Worm (Caenorhabditis elegans): ENCODE data around the gene dyf-18.

The dyf-18 gene

DNA sequence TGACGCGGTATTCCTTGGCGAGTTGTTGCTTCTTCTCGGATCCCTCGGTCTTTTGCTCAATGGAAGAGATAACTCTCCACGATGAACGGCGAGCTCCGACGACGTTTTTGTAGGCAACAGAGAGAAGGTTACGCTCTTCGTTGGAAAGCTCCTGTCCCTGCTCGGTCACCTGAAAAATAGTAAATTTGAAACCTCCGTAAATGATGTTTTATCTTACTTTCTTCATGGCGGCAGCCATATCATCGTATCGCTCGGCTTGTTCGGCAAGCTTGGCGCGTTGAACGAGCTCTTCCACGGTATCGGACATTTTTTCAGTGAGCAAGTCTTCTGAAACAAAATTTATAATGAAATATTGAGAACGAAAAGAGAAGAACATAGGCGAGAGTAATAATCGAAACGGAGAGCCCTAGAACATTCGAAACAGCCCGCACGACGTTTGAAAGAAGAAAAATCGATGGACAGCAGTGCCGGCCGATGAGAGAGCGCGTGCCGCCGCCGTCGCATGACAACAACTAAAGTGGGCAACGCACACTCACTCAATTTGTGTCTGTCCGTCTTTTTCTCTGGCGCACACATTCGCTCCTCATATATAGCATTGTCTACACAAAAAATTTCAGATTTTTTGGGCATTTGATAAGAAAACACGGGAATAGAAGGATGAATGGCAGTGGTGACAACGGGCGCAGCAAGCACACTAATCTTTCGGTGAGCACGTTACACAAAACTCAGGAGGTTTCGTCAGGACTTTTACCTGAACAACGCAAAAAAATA, 20.8 kb upstream of the dyf-18 start, which contains the start of the genes par-5 and M117.3 (continued):
- TF ChIP-seq attf-5 (GFP tag; optimal IDR thresholded peaks at IDR 0.05): peak; percentile 88
- no peak for TF ChIP-seq efl-1 (GFP tag; optimal IDR thresholded peaks at IDR 0.05)
- no peak for TF ChIP-seq nfya-1 (tag; optimal IDR thresholded peaks at IDR 0.05; ENCODE audit: borderline replicate concordance, insufficient read depth)
- peak; percentile 68; the same call in 1 of the 2 replicates for TF ChIP-seq lin-26 (GFP tag; IDR thresholded peaks at IDR 0.05)
- no peak for TF ChIP-seq Y79H2A.3 (GFP tag; conservative IDR thresholded peaks at IDR 0.05)
- no peak for TF ChIP-seq F39B2.1 (GFP tag; IDR thresholded peaks at IDR 0.05)
- peak; percentile 11; the same call in 1 of the 2 replicates for TF ChIP-seq D2030.7 (GFP tag; IDR thresholded peaks at IDR 0.05)
- no peak for TF ChIP-seq F57A8.1 (GFP tag; optimal IDR thresholded peaks at IDR 0.05)
- no peak for TF ChIP-seq F49E8.2 (tag; optimal IDR thresholded peaks at IDR 0.05; ENCODE audit: insufficient read depth)

DNA sequence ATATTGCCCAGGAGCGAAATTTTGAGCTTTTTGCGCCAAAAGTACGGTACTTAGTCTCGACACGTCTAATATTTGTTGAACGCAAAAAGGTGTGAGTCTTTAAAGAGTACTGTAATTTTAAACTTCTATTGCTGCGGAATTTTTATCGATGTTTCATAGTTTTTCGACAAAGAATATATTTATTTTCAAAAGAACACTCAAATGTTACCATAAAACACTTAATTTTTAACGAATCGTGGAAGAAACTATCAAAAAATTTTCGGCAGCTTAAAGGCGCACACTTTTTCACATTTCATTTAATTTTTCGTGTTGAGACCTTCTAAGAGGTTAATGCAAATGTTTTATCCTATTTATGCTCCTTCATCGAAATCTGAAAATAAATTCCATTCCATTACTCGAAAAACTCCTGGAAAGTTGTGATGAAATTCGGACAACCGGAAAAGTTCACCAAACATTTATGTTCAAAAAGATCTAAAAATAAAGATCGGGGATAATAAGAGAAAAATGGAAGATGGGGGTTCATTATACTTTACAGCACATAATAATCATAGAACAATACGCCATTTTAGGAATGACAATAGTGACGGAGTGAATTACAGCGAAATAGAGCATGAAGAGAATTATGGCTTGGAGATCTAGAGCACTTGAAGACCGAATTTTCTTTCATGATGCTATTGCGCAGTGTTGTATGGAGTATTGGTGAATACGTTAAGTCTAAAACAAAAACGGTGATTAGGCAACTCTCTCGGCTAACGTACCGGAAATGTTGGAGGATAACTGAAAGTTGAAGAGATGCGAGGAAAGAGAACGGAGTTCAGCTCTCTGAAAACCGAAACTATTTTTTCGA, 19.3 kb upstream of the dyf-18 start:
- TF ChIP-seq ceh-40 (GFP tag; IDR thresholded peaks at IDR 0.05): no peak
- TF ChIP-seq egl-44 (GFP tag; IDR thresholded peaks at IDR 0.05): 0 out of 2 replicates have a peak, but pooled peaks have one; percentile 7
- TF ChIP-seq tbp1 (GFP tag; optimal IDR thresholded peaks at IDR 0.05): peak; percentile 58
- no peak for TF ChIP-seq cebp-1 (GFP tag; IDR thresholded peaks at IDR 0.05)
- peak; percentile 55 for TF ChIP-seq cebp-1 (tag; optimal IDR thresholded peaks at IDR 0.05)
- TF ChIP-seq bed-2 (GFP tag; IDR thresholded peaks at IDR 0.05): no peak
- TF ChIP-seq lin-54 (GFP tag; optimal IDR thresholded peaks at IDR 0.05): peak; percentile 63
- peak; percentile 79 for TF ChIP-seq athp-1 (tag; optimal IDR thresholded peaks at IDR 0.05)
- TF ChIP-seq snpc-4 (GFP tag; optimal IDR thresholded peaks at IDR 0.05): no peak
- TF ChIP-seq snpc-4 (tag; optimal IDR thresholded peaks at IDR 0.05): peak in 2 of 4 experiments; percentile 2 to 43
- TF ChIP-seq unc-130 (GFP tag; optimal IDR thresholded peaks at IDR 0.05): peak; percentile 42
- TF ChIP-seq ceh-100 (GFP tag; IDR thresholded peaks at IDR 0.05): no peak
- no peak for TF ChIP-seq sea-2 (GFP tag; IDR thresholded peaks at IDR 0.05)
- peak; percentile 72 for TF ChIP-seq B0336.3 (GFP tag; IDR thresholded peaks at IDR 0.05)
- TF ChIP-seq Y95B8A.8 (GFP tag; IDR thresholded peaks at IDR 0.05): peak; percentile 60; the same call in 1 of the 2 replicates
- no peak for TF ChIP-seq ama-1 (optimal IDR thresholded peaks at IDR 0.05)
- TF ChIP-seq ama-1 (GFP tag; optimal IDR thresholded peaks at IDR 0.05): peak; percentile 53 to 55
- TF ChIP-seq Y53G8AR.9 (GFP tag; conservative IDR thresholded peaks at IDR 0.05): peak; percentile 70; the same call in 1 of the 2 replicates
- TF ChIP-seq lin-26 (GFP tag; IDR thresholded peaks at IDR 0.05): peak; percentile 67
- peak; percentile 14 for TF ChIP-seq chd-7 (tag; optimal IDR thresholded peaks at IDR 0.05)
- peak; percentile 92 for TF ChIP-seq Y79H2A.3 (GFP tag; conservative IDR thresholded peaks at IDR 0.05)
- TF ChIP-seq madf-6 (GFP tag; IDR thresholded peaks at IDR 0.05): peak; percentile 74
- peak; percentile 61; the same call in 1 of the 2 replicates for TF ChIP-seq ekl-4 (GFP tag; IDR thresholded peaks at IDR 0.05)
- TF ChIP-seq mcd-1 (GFP tag; IDR thresholded peaks at IDR 0.05): peak; percentile 12; the same call in 1 of the 2 replicates
- TF ChIP-seq attf-3 (GFP tag; conservative IDR thresholded peaks at IDR 0.05): 0 out of 2 replicates have a peak, but pooled peaks have one; percentile 27
- peak; percentile 43; the same call in 1 of the 2 replicates for TF ChIP-seq let-526 (GFP tag; IDR thresholded peaks at IDR 0.05)
- peak; percentile 64 for TF ChIP-seq rcor-1 (GFP tag; IDR thresholded peaks at IDR 0.05)
- peak; percentile 63; the same call in 1 of the 2 replicates for TF ChIP-seq Y56A3A.18 (GFP tag; IDR thresholded peaks at IDR 0.05)
- TF ChIP-seq madf-3 (GFP tag; IDR thresholded peaks at IDR 0.05): peak; percentile 64
- peak; percentile 53 for TF ChIP-seq ZK185.1 (tag; optimal IDR thresholded peaks at IDR 0.05; ENCODE audit: poor library complexity, severe bottlenecking)
- TF ChIP-seq hrde-1 (tag; optimal IDR thresholded peaks at IDR 0.05; ENCODE audit: borderline replicate concordance): peak; percentile 60
- TF ChIP-seq F39B2.1 (GFP tag; IDR thresholded peaks at IDR 0.05): peak; percentile 80
- TF ChIP-seq B0035.1 (tag; optimal IDR thresholded peaks at IDR 0.05): peak; percentile 8
- peak; percentile 44 for TF ChIP-seq atf-7 (tag; optimal IDR thresholded peaks at IDR 0.05)
- no peak for TF ChIP-seq ztf-22 (GFP tag; optimal IDR thresholded peaks at IDR 0.05)
- TF ChIP-seq mel-28 (tag; optimal IDR thresholded peaks at IDR 0.05; ENCODE audit: borderline replicate concordance): no peak
